Fruit fly (Drosophila melanogaster): Measurements from ENCODE around the gene Xrcc2.

The Xrcc2 gene

DNA sequence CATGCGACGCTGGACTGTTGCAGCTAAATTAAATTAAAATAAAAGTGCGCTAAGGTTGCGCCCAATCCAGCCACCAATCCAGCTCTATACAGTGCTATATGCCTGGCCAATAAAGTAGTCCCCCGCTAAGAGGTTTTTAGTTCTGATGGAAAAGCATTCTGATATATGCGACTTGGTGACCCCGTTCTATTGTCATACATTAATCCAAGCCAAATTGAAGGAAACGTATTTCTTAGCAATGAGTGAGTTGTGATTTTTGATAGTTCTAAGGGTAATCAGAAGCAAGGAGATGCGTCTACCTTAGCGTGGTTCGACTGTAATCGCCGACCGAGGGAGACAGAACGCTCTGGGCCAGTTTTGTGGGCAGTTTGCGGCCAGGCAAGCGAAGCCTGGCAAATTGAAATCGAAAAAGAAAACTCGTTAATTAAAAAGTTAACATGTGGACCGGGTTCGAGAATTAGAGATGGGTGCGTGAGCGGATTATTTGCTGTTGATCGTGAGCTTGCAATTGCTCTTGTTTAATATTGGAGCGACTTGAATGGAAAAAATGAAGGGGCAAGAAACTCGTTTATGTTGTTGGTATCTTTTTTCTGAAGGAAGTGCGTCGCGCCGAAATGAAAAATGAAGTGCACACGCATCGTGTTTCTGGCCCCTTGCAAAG is 38.4 kb downstream of the Xrcc2 start:
- TF ChIP-seq Drgx (GFP tag; IDR thresholded peaks at IDR 0.05) (peak; percentile 29; the same call in 1 of the 2 replicates), grau (tag; optimal IDR thresholded peaks at IDR 0.05) (peak; percentile 65), B-H1 (GFP tag; IDR thresholded peaks at IDR 0.05) (no peak), hth (optimal IDR thresholded peaks at IDR 0.05) (no peak), row (GFP tag; IDR thresholded peaks at IDR 0.05) (peak; percentile 46), Rfx (GFP tag; IDR thresholded peaks at IDR 0.05) (no peak), NC2β (GFP tag; optimal IDR thresholded peaks at IDR 0.05) (no peak), CG10147 (GFP tag; optimal IDR thresholded peaks at IDR 0.05) (no peak), CG18011 (GFP tag; optimal IDR thresholded peaks at IDR 0.05) (no peak), CG6254 (GFP tag; optimal IDR thresholded peaks at IDR 0.05) (no peak), CG13287 (GFP tag; IDR thresholded peaks at IDR 0.05; ENCODE audit: partially characterized antibody) (no peak), CG17186 (GFP tag; optimal IDR thresholded peaks at IDR 0.05) (no peak), CG9215 (GFP tag; IDR thresholded peaks at IDR 0.05) (no peak), ftz-f1 (GFP tag; optimal IDR thresholded peaks at IDR 0.05) (no peak), CG2712 (tag; optimal IDR thresholded peaks at IDR 0.05) (peak; percentile 3), CG11085 (GFP tag; IDR thresholded peaks at IDR 0.05) (no peak), Hmr (GFP tag; optimal IDR thresholded peaks at IDR 0.05) (no peak), Dll (GFP tag; IDR thresholded peaks at IDR 0.05; ENCODE audit: partially characterized antibody) (0 out of 4 replicates have a peak, but pooled peaks have one; percentile 31), nom (GFP tag; optimal IDR thresholded peaks at IDR 0.05) (peak; percentile 0), CG8359 (GFP tag; optimal IDR thresholded peaks at IDR 0.05; ENCODE audit: borderline replicate concordance) (no peak), CG6791 (GFP tag; IDR thresholded peaks at IDR 0.05; ENCODE audit: partially characterized antibody) (no peak), da (GFP tag; optimal IDR thresholded peaks at IDR 0.05) (no peak), Bteb2 (GFP tag; optimal IDR thresholded peaks at IDR 0.05) (no peak), sisA (GFP tag; IDR thresholded peaks at IDR 0.05) (no peak), luna (GFP tag; optimal IDR thresholded peaks at IDR 0.05) (no peak), lbe (GFP tag; optimal IDR thresholded peaks at IDR 0.05) (peak; percentile 39), CG18476 (GFP tag; optimal IDR thresholded peaks at IDR 0.05) (no peak), CG6813 (GFP tag; optimal IDR thresholded peaks at IDR 0.05) (no peak), HHEX (GFP tag; optimal IDR thresholded peaks at IDR 0.05) (no peak), PHDP (tag; optimal IDR thresholded peaks at IDR 0.05) (no peak), salm (tag; optimal IDR thresholded peaks at IDR 0.05) (no peak), ATbp (GFP tag; optimal IDR thresholded peaks at IDR 0.05) (no peak), CG7786 (GFP tag; optimal IDR thresholded peaks at IDR 0.05) (no peak)

DNA sequence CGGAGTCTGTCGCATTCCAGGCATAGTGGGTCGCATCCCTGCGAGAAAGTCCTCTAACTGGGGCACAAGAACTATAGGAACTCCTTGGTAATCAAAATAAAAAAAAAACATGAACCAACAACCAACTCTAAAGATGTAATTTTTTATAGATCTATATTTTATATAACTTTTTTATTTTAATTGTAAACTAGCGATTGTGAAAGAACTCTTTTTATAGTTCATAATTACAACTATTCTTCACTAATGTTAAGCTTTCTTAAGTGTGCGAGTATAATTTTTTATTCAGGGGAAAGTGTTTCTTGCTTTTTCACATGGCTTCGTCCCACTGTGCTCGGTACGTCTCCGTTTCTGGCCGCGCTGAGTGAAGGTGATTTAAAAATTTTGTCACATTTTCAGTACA is 40.3 kb downstream of the Xrcc2 start:
- no peak for TF ChIP-seq CG9797 (GFP tag; optimal IDR thresholded peaks at IDR 0.05)
- TF ChIP-seq Max (GFP tag; optimal IDR thresholded peaks at IDR 0.05) = no peak
- TF ChIP-seq Nf-YA (GFP tag; IDR thresholded peaks at IDR 0.05) = no peak
- TF ChIP-seq Asciz (GFP tag; optimal IDR thresholded peaks at IDR 0.05) = no peak
- 0 out of 2 replicates have a peak, but pooled peaks have one; percentile 14 for TF ChIP-seq Ptx1 (GFP tag; IDR thresholded peaks at IDR 0.05)
- no peak for TF ChIP-seq CG2199 (GFP tag; IDR thresholded peaks at IDR 0.05)
- TF ChIP-seq CkIIα-i1 (GFP tag; IDR thresholded peaks at IDR 0.05) = no peak
- no peak for TF ChIP-seq Aef1 (GFP tag; IDR thresholded peaks at IDR 0.05)
- no peak for TF ChIP-seq NK7.1 (GFP tag; optimal IDR thresholded peaks at IDR 0.05)
- no peak for TF ChIP-seq NC2β (GFP tag; optimal IDR thresholded peaks at IDR 0.05)
- no peak for TF ChIP-seq NfI (GFP tag; optimal IDR thresholded peaks at IDR 0.05)
- no peak for TF ChIP-seq bigmax (GFP tag; optimal IDR thresholded peaks at IDR 0.05)
- no peak for TF ChIP-seq zfh2 (GFP tag; optimal IDR thresholded peaks at IDR 0.05)
- TF ChIP-seq ssp (GFP tag; IDR thresholded peaks at IDR 0.05) = no peak
- no peak for TF ChIP-seq CG5180 (GFP tag; optimal IDR thresholded peaks at IDR 0.05)
- no peak for TF ChIP-seq CG8765 (GFP tag; IDR thresholded peaks at IDR 0.05)
- TF ChIP-seq emc (GFP tag; optimal IDR thresholded peaks at IDR 0.05) = no peak
- no peak for TF ChIP-seq cato (GFP tag; optimal IDR thresholded peaks at IDR 0.05; ENCODE audit: borderline replicate concordance)
- no peak for TF ChIP-seq CG14050 (GFP tag; IDR thresholded peaks at IDR 0.05)
- TF ChIP-seq sens (GFP tag) = no peak

Measured in whole organism, embryonic.